Fruit fly (Drosophila melanogaster): ENCODE results near the gene AP-1gamma.

AP-1gamma gene

DNA sequence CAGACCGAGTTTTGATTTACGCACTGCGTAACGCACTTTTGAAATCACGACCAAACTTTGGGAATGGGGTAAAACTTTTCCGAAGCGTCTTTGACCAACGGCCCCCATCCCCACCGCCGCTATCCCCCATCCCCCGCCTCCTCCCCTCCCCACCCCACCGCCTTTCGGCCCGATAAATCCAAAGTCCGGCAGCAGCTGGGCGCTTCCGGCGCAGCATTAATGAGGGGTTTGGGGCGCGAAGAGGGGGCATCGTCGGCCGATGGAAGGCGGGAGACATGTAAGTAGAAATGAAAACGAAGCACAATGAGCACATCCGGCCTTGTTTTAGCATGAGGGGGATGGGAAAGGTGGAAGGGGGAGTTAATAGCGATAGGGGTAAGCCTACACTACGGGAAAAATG is 30.6 kb downstream of the AP-1gamma start (continued):
- TF ChIP-seq CTCF (GFP tag; optimal IDR thresholded peaks at IDR 0.05) (no peak), dm (GFP tag; optimal IDR thresholded peaks at IDR 0.05) (no peak), Optix (GFP tag; IDR thresholded peaks at IDR 0.05) (0 out of 3 replicates have a peak, but pooled peaks have one; percentile 23), chinmo (GFP tag; IDR thresholded peaks at IDR 0.05; ENCODE audit: partially characterized antibody) (0 out of 4 replicates have a peak, but pooled peaks have one; percentile 8), Six4 (GFP tag; optimal IDR thresholded peaks at IDR 0.05) (no peak), CG10543 (GFP tag; optimal IDR thresholded peaks at IDR 0.05) (peak; percentile 65), ci (GFP tag; IDR thresholded peaks at IDR 0.05) (peak; percentile 52; the same call in 1 of the 3 replicates), nom (GFP tag; optimal IDR thresholded peaks at IDR 0.05) (peak; percentile 96), slbo (GFP tag; IDR thresholded peaks at IDR 0.05) (no peak), CG18619 (GFP tag; optimal IDR thresholded peaks at IDR 0.05) (no peak), bbx (GFP tag; IDR thresholded peaks at IDR 0.05; ENCODE audit: partially characterized antibody) (no peak), wor (GFP tag; IDR thresholded peaks at IDR 0.05) (no peak), ham (GFP tag; IDR thresholded peaks at IDR 0.05) (no peak), Eip74EF (GFP tag; optimal IDR thresholded peaks at IDR 0.05) (peak in 1 of 2 experiments; percentile 60), Stat92E (GFP tag; optimal IDR thresholded peaks at IDR 0.05) (no peak), ewg (GFP tag; optimal IDR thresholded peaks at IDR 0.05) (no peak), CG4328 (GFP tag; optimal IDR thresholded peaks at IDR 0.05) (no peak), sens (GFP tag) (no peak), CG33557 (GFP tag; optimal IDR thresholded peaks at IDR 0.05) (no peak), maf-S (GFP tag; optimal IDR thresholded peaks at IDR 0.05) (no peak), grn (GFP tag; optimal IDR thresholded peaks at IDR 0.05) (no peak), CG17328 (GFP tag; IDR thresholded peaks at IDR 0.05) (no peak), bcd (GFP tag; optimal IDR thresholded peaks at IDR 0.05) (no peak), CG31365 (tag; optimal IDR thresholded peaks at IDR 0.05) (no peak), CG10366 (GFP tag; IDR thresholded peaks at IDR 0.05) (no peak), Awh (GFP tag; IDR thresholded peaks at IDR 0.05) (0 out of 2 replicates have a peak, but pooled peaks have one; percentile 41), eve (GFP tag; optimal IDR thresholded peaks at IDR 0.05) (no peak), wek (GFP tag; optimal IDR thresholded peaks at IDR 0.05) (peak; percentile 37), CG1529 (GFP tag; optimal IDR thresholded peaks at IDR 0.05) (no peak), crol (GFP tag; IDR thresholded peaks at IDR 0.05) (peak; percentile 96), CG12071 (GFP tag; optimal IDR thresholded peaks at IDR 0.05) (peak; percentile 12), pan (optimal IDR thresholded peaks at IDR 0.05) (no peak), pan (GFP tag; optimal IDR thresholded peaks at IDR 0.05 in 1 of 2, IDR thresholded peaks at IDR 0.05 in 1 of 2) (peak in 1 of 2 experiments; percentile 4), NFAT (GFP tag; IDR thresholded peaks at IDR 0.05) (peak; percentile 23; the same call in 1 of the 2 replicates), CG8281 (tag; optimal IDR thresholded peaks at IDR 0.05) (no peak), CG32532 (GFP tag; IDR thresholded peaks at IDR 0.05) (peak; percentile 38), fd96Cb (tag; optimal IDR thresholded peaks at IDR 0.05) (no peak), CG5180 (GFP tag; optimal IDR thresholded peaks at IDR 0.05) (peak; percentile 81), slou (GFP tag; optimal IDR thresholded peaks at IDR 0.05) (no peak), CG17186 (GFP tag; optimal IDR thresholded peaks at IDR 0.05) (no peak), CG17359 (tag; optimal IDR thresholded peaks at IDR 0.05) (no peak), Blimp-1 (GFP tag; optimal IDR thresholded peaks at IDR 0.05) (no peak), Ets65A (GFP tag) (no peak), Adf1 (GFP tag; IDR thresholded peaks at IDR 0.05) (no peak), CG14667 (GFP tag; IDR thresholded peaks at IDR 0.05) (no peak), dmrt99B (tag; optimal IDR thresholded peaks at IDR 0.05) (peak; percentile 19), chif (GFP tag; optimal IDR thresholded peaks at IDR 0.05) (no peak), mirr (GFP tag; optimal IDR thresholded peaks at IDR 0.05) (peak; percentile 41), kah (GFP tag; optimal IDR thresholded peaks at IDR 0.05) (peak; percentile 23), CG15514 (GFP tag; optimal IDR thresholded peaks at IDR 0.05) (peak; percentile 17), Nf-YC (tag; optimal IDR thresholded peaks at IDR 0.05) (peak; percentile 3)
